Worm (Caenorhabditis elegans): ENCODE results near the gene srh-119.

DNA sequence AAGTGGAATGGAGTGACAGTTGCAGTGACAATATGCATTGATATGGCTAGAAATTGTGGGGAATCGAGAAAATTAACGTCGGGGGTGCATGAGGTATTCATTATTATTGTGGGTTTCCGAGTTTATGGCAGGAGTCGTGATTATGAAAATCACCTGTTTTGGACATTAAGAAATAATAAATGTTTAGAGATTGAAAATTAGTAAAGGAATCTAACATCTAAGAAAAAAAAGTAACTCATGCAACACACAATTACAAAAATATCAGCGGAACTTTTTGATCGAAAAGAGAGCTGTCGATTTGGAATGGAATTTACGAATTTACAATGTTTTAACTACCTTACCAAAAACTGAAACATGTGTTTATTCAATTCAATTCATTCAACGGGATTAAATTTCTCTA is 17.5 kb upstream of the srh-119 start, which contains the start of gene srh-206:
- TF ChIP-seq him-1 (tag; optimal IDR thresholded peaks at IDR 0.05) = no peak
- TF ChIP-seq W03F9.2 (tag; optimal IDR thresholded peaks at IDR 0.05) = no peak
